Fruit fly (Drosophila melanogaster) whole organism, embryonic: ENCODE data around the gene CG10674.

Experiments
- Adf1 ChIP-seq: fragments of 200-800 bp; sonication (Bioruptor generic); IDR thresholded peaks from 2 replicates; pipeline ENCODE4 v1.3.6; 2022; ENCODE audit warnings: missing biosample characterization, missing genetic modification characterization
- Antp ChIP-seq: fragments of 200-800 bp; sonication (Bioruptor generic); optimal IDR thresholded peaks from 3 replicates; lab custom pipeline; 2016; ENCODE audit warnings: missing biosample characterization, missing genetic modification characterization
- C15 ChIP-seq: fragments of 200-800 bp; sonication (Bioruptor generic); IDR thresholded peaks from 3 replicates; pipeline ENCODE4 v1.3.6; 2022; ENCODE audit warnings: missing biosample characterization, missing genetic modification characterization
- CG10321 ChIP-seq: fragments of 200-800 bp; sonication (Bioruptor generic); IDR thresholded peaks from 2 replicates; pipeline ENCODE4 v1.3.6; 2022; ENCODE audit warnings: missing biosample characterization, missing genetic modification characterization
- CG10959 ChIP-seq: fragments of 200-800 bp; sonication (Bioruptor generic); IDR thresholded peaks from 2 replicates; pipeline ENCODE4 v1.3.6; 2022; ENCODE audit warnings: missing biosample characterization, missing genetic modification characterization
- CG11093 ChIP-seq: fragments of 200-800 bp; sonication (Bioruptor generic); IDR thresholded peaks from 3 replicates; pipeline ENCODE4 v1.3.6; 2022; ENCODE audit warnings: missing biosample characterization, missing genetic modification characterization
- CG11456 ChIP-seq: fragments of 200-800 bp; sonication (Bioruptor generic); IDR thresholded peaks from 3 replicates; pipeline ENCODE4 v1.3.6; 2022; ENCODE audit warnings: missing biosample characterization, missing genetic modification characterization
- CG11560 ChIP-seq: fragments of 200-800 bp; sonication (Bioruptor generic); IDR thresholded peaks from 3 replicates; pipeline ENCODE4 v1.3.6; 2022; ENCODE audit warnings: missing biosample characterization, missing genetic modification characterization
- CG11723 ChIP-seq: fragments of 200-800 bp; sonication (Bioruptor generic); optimal IDR thresholded peaks from 2 replicates; lab custom pipeline; 2017; ENCODE audit warnings: missing biosample characterization, mild to moderate bottlenecking, missing genetic modification characterization
- CG12299 ChIP-seq: fragments of 200-800 bp; sonication (Bioruptor generic); optimal IDR thresholded peaks from 2 replicates; lab custom pipeline; 2018; ENCODE audit warnings: missing biosample characterization, mild to moderate bottlenecking, missing genetic modification characterization
- CG14014 ChIP-seq: fragments of 200-800 bp; sonication (Bioruptor generic); IDR thresholded peaks from 2 replicates; pipeline ENCODE4 v1.3.6; 2022; ENCODE audit warnings: missing biosample characterization, missing genetic modification characterization
- CG1603 ChIP-seq: fragments of 200-800 bp; sonication (Bioruptor generic); optimal IDR thresholded peaks from 2 replicates; lab custom pipeline; 2019; ENCODE audit warnings: missing biosample characterization, mild to moderate bottlenecking, missing genetic modification characterization, moderate library complexity
- CG1647 ChIP-seq: fragments of 200-800 bp; sonication (Bioruptor generic); optimal IDR thresholded peaks from 3 replicates; lab custom pipeline; 2016; ENCODE audit warnings: missing biosample characterization, missing genetic modification characterization
- CG17328 ChIP-seq: fragments of 200-800 bp; sonication (Bioruptor generic); IDR thresholded peaks from 2 replicates; pipeline ENCODE4 v1.3.6; 2022; ENCODE audit warnings: missing biosample characterization, missing genetic modification characterization
- CG17359 ChIP-seq: fragments of 200-800 bp; sonication (Bioruptor generic); optimal IDR thresholded peaks from 3 replicates; lab custom pipeline; 2018; ENCODE audit warnings: missing biosample characterization, mild to moderate bottlenecking, missing genetic modification characterization, moderate library complexity
- CG1832 ChIP-seq: fragments of 200-800 bp; sonication (Bioruptor generic); optimal IDR thresholded peaks from 2 replicates; lab custom pipeline; 2017; ENCODE audit warnings: missing biosample characterization, mild to moderate bottlenecking, missing genetic modification characterization, inconsistent platforms
- CG3407 ChIP-seq: fragments of 200-800 bp; sonication (Bioruptor generic); optimal IDR thresholded peaks from 2 replicates; lab custom pipeline; 2018; ENCODE audit warnings: missing biosample characterization, mild to moderate bottlenecking, missing genetic modification characterization
- CG34224 ChIP-seq: fragments of 200-800 bp; sonication (Bioruptor generic); IDR thresholded peaks from 3 replicates; pipeline ENCODE4 v1.3.6; 2022; ENCODE audit warnings: missing biosample characterization, missing genetic modification characterization; ENCODE audit not compliant: partially characterized antibody
- CG34422 ChIP-seq: fragments of 200-800 bp; sonication (Bioruptor generic); IDR thresholded peaks from 3 replicates; pipeline ENCODE4 v1.3.6; 2022; ENCODE audit warnings: missing biosample characterization, missing genetic modification characterization
- CG3847 ChIP-seq: fragments of 200-800 bp; sonication (Bioruptor generic); IDR thresholded peaks from 2 replicates; pipeline ENCODE4 v1.3.6; 2022; ENCODE audit warnings: missing biosample characterization, missing genetic modification characterization
- CG4730 ChIP-seq: fragments of 200-800 bp; sonication (Bioruptor generic); IDR thresholded peaks from 2 replicates; pipeline ENCODE4 v1.3.6; 2022; ENCODE audit warnings: missing biosample characterization, missing genetic modification characterization
- CG5245 ChIP-seq: fragments of 200-800 bp; sonication (Bioruptor generic); optimal IDR thresholded peaks from 3 replicates; lab custom pipeline; 2016; ENCODE audit warnings: missing biosample characterization, missing genetic modification characterization
- CG6272 ChIP-seq: fragments of 200-800 bp; sonication (Bioruptor generic); IDR thresholded peaks from 2 replicates; pipeline ENCODE4 v1.3.6; 2022; ENCODE audit warnings: missing biosample characterization, missing genetic modification characterization
- CG9932 ChIP-seq: fragments of 200-800 bp; sonication (Bioruptor generic); IDR thresholded peaks from 2 replicates; pipeline ENCODE4 v1.3.6; 2022; ENCODE audit warnings: missing biosample characterization, missing genetic modification characterization
- CHES-1-like ChIP-seq: fragments of 200-800 bp; sonication (Bioruptor generic); optimal IDR thresholded peaks from 2 replicates; lab custom pipeline; 2016; ENCODE audit warnings: missing biosample characterization, missing genetic modification characterization
- Dek ChIP-seq: fragments of 200-800 bp; sonication (Bioruptor generic); optimal IDR thresholded peaks from 3 replicates; lab custom pipeline; 2019; ENCODE audit warnings: missing biosample characterization, mild to moderate bottlenecking, missing genetic modification characterization, moderate library complexity
- E2f1 ChIP-seq: fragments of 200-800 bp; sonication (Bioruptor generic); IDR thresholded peaks from 2 replicates; pipeline ENCODE4 v1.3.6; 2022; ENCODE audit warnings: missing biosample characterization, missing genetic modification characterization
- Ets65A ChIP-seq: fragments of 200-800 bp; sonication (Bioruptor generic); peaks from one replicate; lab custom pipeline; 2016; ENCODE audit warnings: missing biosample characterization, missing genetic modification characterization
- Fer2 ChIP-seq: fragments of 200-800 bp; sonication (Bioruptor generic); optimal IDR thresholded peaks from 2 replicates; lab custom pipeline; 2018; ENCODE audit warnings: missing biosample characterization, mild to moderate bottlenecking, missing genetic modification characterization, moderate library complexity
- Fer3 ChIP-seq: fragments of 200-800 bp; sonication (Bioruptor generic); optimal IDR thresholded peaks from 2 replicates; lab custom pipeline; 2018; ENCODE audit warnings: missing biosample characterization, mild to moderate bottlenecking, missing genetic modification characterization, moderate library complexity
- Myb ChIP-seq: fragments of 200-800 bp; sonication (Bioruptor generic); optimal IDR thresholded peaks from 2 replicates; lab custom pipeline; 2016; ENCODE audit warnings: missing biosample characterization, missing genetic modification characterization
- Six4 ChIP-seq: fragments of 200-800 bp; sonication (Bioruptor generic); optimal IDR thresholded peaks from 2 replicates; lab custom pipeline; 2016; ENCODE audit warnings: missing biosample characterization, missing genetic modification characterization
- Ssrp ChIP-seq: fragments of 200-800 bp; sonication (Bioruptor generic); optimal IDR thresholded peaks from 2 replicates; lab custom pipeline; 2018; ENCODE audit warnings: missing biosample characterization, mild to moderate bottlenecking, missing genetic modification characterization, moderate library complexity
- Trl ChIP-seq, 3 experiments: fragments of >200 bp in 2 of 3; fragments of 200-800 bp in 1 of 3; sonication (Bioruptor generic) in 1 of 3; optimal IDR thresholded peaks; 2 replicates in 1 of 3; 3 replicates in 2 of 3; lab custom pipeline; 2016 to 2017; ENCODE audit warnings: missing biosample characterization in 1 of 3, missing genetic modification characterization in 1 of 3
- az2 ChIP-seq: fragments of 200-800 bp; sonication (Bioruptor generic); optimal IDR thresholded peaks from 3 replicates; lab custom pipeline; 2016; ENCODE audit warnings: missing biosample characterization, missing genetic modification characterization
- bab2 ChIP-seq: fragments of 200-800 bp; sonication (Bioruptor generic); optimal IDR thresholded peaks from 2 replicates; lab custom pipeline; 2016; ENCODE audit warnings: missing biosample characterization, missing genetic modification characterization
- bcd ChIP-seq: fragments of 200-800 bp; sonication (Bioruptor generic); optimal IDR thresholded peaks from 2 replicates; lab custom pipeline; 2017; ENCODE audit warnings: missing biosample characterization, mild to moderate bottlenecking, missing genetic modification characterization
- br ChIP-seq: fragments of >200 bp; optimal IDR thresholded peaks from 2 replicates; lab custom pipeline; 2017
- bsh ChIP-seq, 2 experiments: fragments of 200-800 bp; sonication (Bioruptor generic); optimal IDR thresholded peaks; 2 replicates each; lab custom pipeline; 2017 to 2018; ENCODE audit warnings: mild to moderate bottlenecking in 2 of 2, missing biosample characterization in 2 of 2, missing genetic modification characterization in 2 of 2, moderate library complexity in 1 of 2
- cg ChIP-seq: fragments of 200-800 bp; sonication (Bioruptor generic); optimal IDR thresholded peaks from 3 replicates; lab custom pipeline; 2019; ENCODE audit warnings: missing biosample characterization, mild to moderate bottlenecking, missing genetic modification characterization, moderate library complexity
- dan ChIP-seq: fragments of 200-800 bp; sonication (Bioruptor generic); IDR thresholded peaks from 2 replicates; pipeline ENCODE4 v1.3.6; 2022; ENCODE audit warnings: missing biosample characterization, missing genetic modification characterization
- en ChIP-seq: fragments of 200-800 bp; sonication (Bioruptor generic); optimal IDR thresholded peaks from 2 replicates; lab custom pipeline; 2016; ENCODE audit warnings: missing biosample characterization, missing genetic modification characterization
- ftz-f1 ChIP-seq: fragments of 200-800 bp; sonication (Bioruptor generic); optimal IDR thresholded peaks from 2 replicates; lab custom pipeline; 2016; ENCODE audit warnings: missing biosample characterization, missing genetic modification characterization
- gcm ChIP-seq: fragments of 200-800 bp; sonication (Bioruptor generic); optimal IDR thresholded peaks from 2 replicates; lab custom pipeline; 2019; ENCODE audit warnings: missing biosample characterization, mild to moderate bottlenecking, missing genetic modification characterization, moderate library complexity
- ind ChIP-seq: fragments of 200-800 bp; sonication (Bioruptor generic); optimal IDR thresholded peaks from 3 replicates; lab custom pipeline; 2016; ENCODE audit warnings: missing biosample characterization, missing genetic modification characterization
- jigr1 ChIP-seq: fragments of 200-800 bp; sonication (Bioruptor generic); IDR thresholded peaks from 3 replicates; pipeline ENCODE4 v1.3.6; 2022; ENCODE audit warnings: missing biosample characterization, missing genetic modification characterization
- ken ChIP-seq: fragments of 200-800 bp; sonication (Bioruptor generic); IDR thresholded peaks from 3 replicates; pipeline ENCODE4 v1.3.6; 2022; ENCODE audit warnings: missing biosample characterization, missing genetic modification characterization
- nau ChIP-seq: fragments of 200-800 bp; sonication (Bioruptor generic); optimal IDR thresholded peaks from 3 replicates; lab custom pipeline; 2017; ENCODE audit warnings: missing biosample characterization, mild to moderate bottlenecking, missing genetic modification characterization, missing genetic modification reagents
- ro ChIP-seq: fragments of 200-800 bp; sonication (Bioruptor generic); IDR thresholded peaks from 2 replicates; pipeline ENCODE4 v1.3.6; 2022; ENCODE audit warnings: missing biosample characterization, missing genetic modification characterization
- usp ChIP-seq: fragments of >200 bp; optimal IDR thresholded peaks from 2 replicates; lab custom pipeline; 2017; ENCODE audit warnings: missing biosample characterization, missing genetic modification characterization
- wdn ChIP-seq: fragments of 200-800 bp; sonication (Bioruptor generic); IDR thresholded peaks from 2 replicates; pipeline ENCODE4 v1.3.6; 2022; ENCODE audit warnings: missing biosample characterization, missing genetic modification characterization

CG10674 gene

DNA sequence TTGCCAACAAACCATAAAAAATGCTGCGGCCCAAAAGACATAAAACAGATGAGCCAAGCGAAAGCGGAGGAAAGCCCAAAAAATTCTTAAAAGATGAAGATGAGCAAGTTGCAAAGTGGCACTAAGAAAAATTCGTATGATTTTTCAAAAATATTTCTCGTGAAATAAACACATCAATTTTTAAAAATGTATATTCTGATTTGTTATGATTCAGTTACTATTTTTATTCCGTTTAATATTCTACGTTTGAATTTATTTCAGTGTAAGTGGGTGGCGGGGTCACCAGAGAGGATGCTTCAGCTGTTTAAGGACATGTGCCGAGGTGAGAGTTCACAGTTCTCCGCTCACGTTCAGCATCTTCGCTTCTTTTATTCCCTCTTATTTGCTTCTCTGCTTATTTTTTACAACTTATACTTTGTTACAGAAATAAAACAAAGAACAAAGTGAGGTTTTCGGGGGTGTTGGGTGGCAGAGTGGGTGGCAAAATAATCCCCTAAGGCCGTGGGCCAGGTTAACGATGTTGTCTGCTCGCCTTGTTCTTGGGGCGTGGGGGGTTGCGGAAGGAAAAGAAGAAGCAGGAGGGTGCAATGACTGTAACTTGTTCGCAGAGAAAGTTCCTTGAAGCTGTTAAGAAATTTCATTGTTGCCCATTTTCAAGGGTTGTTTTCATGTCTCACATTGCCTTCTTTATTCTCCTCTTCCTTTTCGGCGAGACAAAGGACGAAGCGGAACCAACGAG, 46.3 kb upstream of the CG10674 start (continued):
- TF ChIP-seq Antp (no peak), dan (GFP tag; lab: Robert Waterston, UW) (no peak), ftz-f1 (no peak), Fer2 (tag; lab: Kevin White, UChicago) (no peak), CG11456 (no peak), ind (GFP tag; lab: Kevin White, UChicago) (peak; percentile 27), cg (GFP tag; lab: Kevin White, UChicago) (no peak), CG14014 (GFP tag; lab: Robert Waterston, UW) (peak; percentile 51; the same call in 1 of the 2 replicates), gcm (no peak), E2f1 (GFP tag; lab: Robert Waterston, UW) (no peak), usp (GFP tag; lab: Kevin White, UChicago) (no peak), CG11093 (GFP tag; lab: Robert Waterston, UW) (no peak), CG34422 (GFP tag; lab: Robert Waterston, UW) (no peak), CG6272 (GFP tag; lab: Robert Waterston, UW) (no peak), CHES-1-like (GFP tag; lab: Kevin White, UChicago) (no peak), ken (GFP tag; lab: Robert Waterston, UW) (no peak), az2 (GFP tag; lab: Kevin White, UChicago) (peak; percentile 15), Adf1 (GFP tag; lab: Robert Waterston, UW) (no peak), CG1647 (GFP tag; lab: Kevin White, UChicago) (no peak), bsh (GFP tag; optimal IDR thresholded peaks at IDR 0.05; lab: Kevin White, UChicago) (peak in 1 of 2 experiments; percentile 52), CG3407 (GFP tag; lab: Kevin White, UChicago) (no peak), CG9932 (peak; percentile 33; the same call in 1 of the 2 replicates), jigr1 (GFP tag; lab: Robert Waterston, UW) (no peak), Fer3 (tag; lab: Kevin White, UChicago) (peak; percentile 36), CG10321 (GFP tag; lab: Robert Waterston, UW) (no peak), Myb (GFP tag; lab: Kevin White, UChicago) (no peak), Six4 (GFP tag; lab: Kevin White, UChicago) (no peak), bcd (GFP tag; lab: Kevin White, UChicago) (peak; percentile 17), C15 (no peak), CG4730 (GFP tag; lab: Robert Waterston, UW) (no peak), CG10959 (GFP tag; lab: Robert Waterston, UW) (no peak), CG11560 (tag; lab: Robert Waterston, UW) (0 out of 3 replicates have a peak, but pooled peaks have one; percentile 39), bab2 (GFP tag; lab: Kevin White, UChicago) (peak; percentile 17), Ssrp (tag; lab: Kevin White, UChicago) (peak; percentile 16), CG5245 (GFP tag; lab: Kevin White, UChicago) (no peak), CG1832 (GFP tag; lab: Kevin White, UChicago) (no peak), CG1603 (peak; percentile 52), Dek (tag; lab: Kevin White, UChicago) (peak; percentile 34), CG3847 (GFP tag; lab: Robert Waterston, UW) (peak; percentile 31; the same call in 1 of the 2 replicates), CG17328 (GFP tag; lab: Robert Waterston, UW) (peak; percentile 45), ro (GFP tag; lab: Robert Waterston, UW) (no peak), CG11723 (GFP tag; lab: Kevin White, UChicago) (no peak), en (no peak), Trl (optimal IDR thresholded peaks at IDR 0.05; lab: Kevin White, UChicago) (no peak), Trl (GFP tag; optimal IDR thresholded peaks at IDR 0.05; lab: Kevin White, UChicago) (no peak), CG17359 (tag; lab: Kevin White, UChicago) (peak; percentile 58), wdn (GFP tag; lab: Robert Waterston, UW) (peak; percentile 27; the same call in 1 of the 2 replicates), br (lab: Kevin White, UChicago) (no peak), CG34224 (no peak), Ets65A (GFP tag; lab: Kevin White, UChicago) (peak; percentile 75), CG12299 (tag; lab: Kevin White, UChicago) (no peak), nau (GFP tag; lab: Kevin White, UChicago) (peak; percentile 56)
